Fruit fly (Drosophila melanogaster) whole organism, wandering third instar larva: ENCODE data around the gene dnt.

Source experiments
- Abd-B ChIP-seq: fragments of >200 bp; optimal IDR thresholded peaks from 2 replicates; lab custom pipeline; 2017; ENCODE audit warnings: missing biosample characterization, missing genetic modification characterization
- CG32264 ChIP-seq: fragments of 200-800 bp; sonication (Bioruptor generic); optimal IDR thresholded peaks from 2 replicates; lab custom pipeline; 2016; ENCODE audit warnings: missing biosample characterization, missing genetic modification characterization
- CrebA ChIP-seq: fragments of 200-800 bp; sonication (Bioruptor generic); optimal IDR thresholded peaks from 2 replicates; lab custom pipeline; 2016; ENCODE audit warnings: missing biosample characterization, mild to moderate bottlenecking, missing genetic modification characterization, borderline replicate concordance
- Dfd ChIP-seq: fragments of >200 bp; optimal IDR thresholded peaks from 2 replicates; lab custom pipeline; 2017; ENCODE audit warnings: missing biosample characterization, missing genetic modification characterization
- Dif ChIP-seq: fragments of 200-275, 200-300 bp; sonication (Bioruptor generic); optimal IDR thresholded peaks from 2 replicates; lab custom pipeline; 2018; ENCODE audit warnings: missing biosample characterization, missing genetic modification characterization; ENCODE audit not compliant: partially characterized antibody
- GATAd ChIP-seq: sonication (Bioruptor generic); optimal IDR thresholded peaks from 2 replicates; lab custom pipeline; 2016; ENCODE audit warnings: missing biosample characterization, missing genetic modification characterization
- HLH106 ChIP-seq: fragments of 200-800 bp; optimal IDR thresholded peaks from 3 replicates; lab custom pipeline; 2019; ENCODE audit warnings: missing biosample characterization, mild to moderate bottlenecking, missing genetic modification characterization, moderate library complexity
- Hr78 ChIP-seq: fragments of >200 bp; optimal IDR thresholded peaks from 2 replicates; lab custom pipeline; 2017; ENCODE audit warnings: missing biosample characterization, missing genetic modification characterization
- Hr83 ChIP-seq: fragments of 200-300 bp; sonication (Bioruptor generic); optimal IDR thresholded peaks from 2 replicates; lab custom pipeline; 2016; ENCODE audit warnings: missing biosample characterization, mild to moderate bottlenecking, missing genetic modification characterization, moderate library complexity; ENCODE audit not compliant: poor library complexity, severe bottlenecking
- Jra ChIP-seq: sonication (Bioruptor generic); optimal IDR thresholded peaks from 2 replicates; lab custom pipeline; 2016; ENCODE audit warnings: missing biosample characterization, missing genetic modification characterization
- Mio ChIP-seq: sonication (Bioruptor generic); optimal IDR thresholded peaks from 2 replicates; lab custom pipeline; 2016; ENCODE audit warnings: missing biosample characterization, missing genetic modification characterization
- Myc ChIP-seq: fragments of >200 bp; optimal IDR thresholded peaks from 2 replicates; lab custom pipeline; 2017
- N ChIP-seq: fragments of >200 bp; optimal IDR thresholded peaks from 2 replicates; lab custom pipeline; 2018; ENCODE audit warnings: missing biosample characterization, missing external identifiers, missing genetic modification characterization
- OdsH ChIP-seq: fragments of 200-800 bp; sonication (Bioruptor generic); optimal IDR thresholded peaks from 2 replicates; lab custom pipeline; 2016; ENCODE audit warnings: missing biosample characterization, mild to moderate bottlenecking, missing genetic modification characterization
- Rel ChIP-seq, 2 experiments: fragments of 200-800 bp; sonication (Bioruptor generic) in 1 of 2; optimal IDR thresholded peaks; 2 replicates in 1 of 2; 3 replicates in 1 of 2; lab custom pipeline; 2016 to 2019; ENCODE audit warnings: mild to moderate bottlenecking in 2 of 2, missing biosample characterization in 2 of 2, missing genetic modification characterization in 2 of 2, moderate library complexity in 1 of 2
- Sp1 ChIP-seq: fragments of 200-800 bp; sonication (Bioruptor generic); optimal IDR thresholded peaks from 3 replicates; lab custom pipeline; 2019; ENCODE audit warnings: missing biosample characterization, mild to moderate bottlenecking, missing genetic modification characterization, moderate library complexity
- br ChIP-seq: fragments of 200-800 bp; sonication (Bioruptor generic); optimal IDR thresholded peaks from 2 replicates; lab custom pipeline; 2016; ENCODE audit warnings: missing biosample characterization, missing genetic modification characterization
- brk ChIP-seq: fragments of 200-800 bp; sonication (Bioruptor generic); optimal IDR thresholded peaks from 2 replicates; lab custom pipeline; 2016; ENCODE audit warnings: missing biosample characterization, mild to moderate bottlenecking, missing genetic modification characterization
- dmrt93B ChIP-seq: fragments of 200-800 bp; sonication (Bioruptor generic); optimal IDR thresholded peaks from 2 replicates; lab custom pipeline; 2018; ENCODE audit warnings: missing biosample characterization, mild to moderate bottlenecking, missing genetic modification characterization
- dsf ChIP-seq: sonication (Bioruptor generic); optimal IDR thresholded peaks from 2 replicates; lab custom pipeline; 2016; ENCODE audit warnings: missing biosample characterization, missing genetic modification characterization, borderline replicate concordance
- ey ChIP-seq: fragments of 200-800 bp; sonication (Bioruptor generic); optimal IDR thresholded peaks from 2 replicates; lab custom pipeline; 2016; ENCODE audit warnings: missing biosample characterization, missing genetic modification characterization
- foxo ChIP-seq, 2 experiments: fragments of 200-800 bp; sonication (Bioruptor generic); optimal IDR thresholded peaks; 2 replicates in 1 of 2; 3 replicates in 1 of 2; lab custom pipeline; 2016 to 2017; ENCODE audit warnings: missing biosample characterization in 2 of 2, missing genetic modification characterization in 2 of 2
- fru ChIP-seq: fragments of 200-800 bp; sonication (Bioruptor generic); optimal IDR thresholded peaks from 3 replicates; lab custom pipeline; 2016; ENCODE audit warnings: missing biosample characterization, mild to moderate bottlenecking, missing genetic modification characterization
- h ChIP-seq: fragments of 200-800 bp; sonication (Bioruptor generic); optimal IDR thresholded peaks from 3 replicates; lab custom pipeline; 2016; ENCODE audit warnings: missing biosample characterization, mild to moderate bottlenecking, missing genetic modification characterization
- jim ChIP-seq: fragments of 175-275, 200-325 bp; sonication (Bioruptor generic); optimal IDR thresholded peaks from 2 replicates; lab custom pipeline; 2016; ENCODE audit warnings: missing biosample characterization, mild to moderate bottlenecking, missing genetic modification characterization
- lola ChIP-seq: fragments of >200 bp; optimal IDR thresholded peaks from 2 replicates; lab custom pipeline; 2017; ENCODE audit warnings: missing biosample characterization, missing genetic modification characterization
- pan ChIP-seq: fragments of >200 bp; optimal IDR thresholded peaks from 2 replicates; lab custom pipeline; 2017
- psq ChIP-seq: fragments of 200-800 bp; sonication (Bioruptor generic); optimal IDR thresholded peaks from 3 replicates; lab custom pipeline; 2017; ENCODE audit warnings: missing biosample characterization, mild to moderate bottlenecking, missing genetic modification characterization, moderate library complexity
- rgr ChIP-seq: fragments of 200-800 bp; sonication (Bioruptor generic); optimal IDR thresholded peaks from 3 replicates; lab custom pipeline; 2016; ENCODE audit warnings: missing biosample characterization, mild to moderate bottlenecking, missing genetic modification characterization
- sv ChIP-seq: fragments of 200-800 bp; sonication (Bioruptor generic); optimal IDR thresholded peaks from 3 replicates; lab custom pipeline; 2016; ENCODE audit warnings: missing biosample characterization, missing genetic modification characterization
- tai ChIP-seq: sonication (Bioruptor generic); optimal IDR thresholded peaks from 2 replicates; lab custom pipeline; 2016; ENCODE audit warnings: missing biosample characterization, missing genetic modification characterization
- usp ChIP-seq: fragments of >200 bp; optimal IDR thresholded peaks from 2 replicates; lab custom pipeline; 2017; ENCODE audit warnings: missing biosample characterization, missing genetic modification characterization
- woc ChIP-seq: sonication (Bioruptor generic); optimal IDR thresholded peaks from 2 replicates; lab custom pipeline; 2016; ENCODE audit warnings: missing biosample characterization, mild to moderate bottlenecking, missing genetic modification characterization

Gene dnt

DNA sequence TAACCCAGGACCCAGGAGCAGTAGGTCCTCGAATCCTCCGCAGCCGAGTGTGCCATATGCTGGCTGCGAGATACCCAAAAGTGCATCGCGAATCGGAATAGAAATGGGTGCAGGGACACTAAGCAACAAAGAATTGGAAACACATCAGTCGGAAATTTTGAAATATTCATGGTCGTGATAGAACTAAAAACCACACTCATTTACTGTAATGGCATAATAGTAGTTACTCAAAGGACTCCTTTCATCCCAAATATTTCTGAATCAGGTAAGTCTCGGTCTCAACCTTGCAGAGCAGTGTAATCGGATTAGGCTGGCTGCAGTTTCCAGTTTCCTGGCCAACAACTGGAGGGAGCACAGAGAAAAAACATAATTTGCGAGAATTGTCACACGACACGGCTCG, 13.1 kb upstream of the dnt start:
- peak; percentile 32 for TF ChIP-seq HLH106
- no peak for TF ChIP-seq br (GFP tag; lab: Kevin White, UChicago)
- no peak for TF ChIP-seq Rel (GFP tag; optimal IDR thresholded peaks at IDR 0.05; lab: Kevin White, UChicago)
- TF ChIP-seq Rel (tag; optimal IDR thresholded peaks at IDR 0.05; lab: Kevin White, UChicago), result no peak
- TF ChIP-seq CG32264, result no peak
- TF ChIP-seq woc (GFP tag; lab: Kevin White, UChicago), result no peak
- no peak for TF ChIP-seq jim (GFP tag; lab: Kevin White, UChicago)
- no peak for TF ChIP-seq Mio (GFP tag; lab: Kevin White, UChicago)
- TF ChIP-seq usp (GFP tag; lab: Kevin White, UChicago), result no peak
- no peak for TF ChIP-seq GATAd (GFP tag; lab: Kevin White, UChicago)
- no peak for TF ChIP-seq Abd-B (GFP tag; lab: Kevin White, UChicago)
- peak; percentile 38 for TF ChIP-seq ey (GFP tag; lab: Kevin White, UChicago)
- peak; percentile 26 for TF ChIP-seq fru
- TF ChIP-seq Hr78 (GFP tag; lab: Kevin White, UChicago), result no peak
- TF ChIP-seq Dfd, result no peak
- TF ChIP-seq psq, result no peak
- peak in 1 of 2 experiments; percentile 29 for TF ChIP-seq foxo (GFP tag; optimal IDR thresholded peaks at IDR 0.05; lab: Kevin White, UChicago)
- peak; percentile 41 for TF ChIP-seq rgr
- TF ChIP-seq lola (GFP tag; lab: Kevin White, UChicago), result no peak
- TF ChIP-seq sv (GFP tag; lab: Kevin White, UChicago), result no peak
- TF ChIP-seq dmrt93B, result peak; percentile 14
- TF ChIP-seq OdsH (GFP tag; lab: Kevin White, UChicago), result peak; percentile 1
- no peak for TF ChIP-seq CrebA
- peak; percentile 21 for TF ChIP-seq h (GFP tag; lab: Kevin White, UChicago)
- peak; percentile 39 for TF ChIP-seq Sp1
- no peak for TF ChIP-seq Hr83

- TF ChIP-seq foxo (GFP tag; optimal IDR thresholded peaks at IDR 0.05; lab: Kevin White, UChicago) (peak in 1 of 2 experiments; percentile 10), sv (GFP tag; lab: Kevin White, UChicago) (no peak)
These were observed 10.8 kb upstream of the dnt start for dm6 chr2L:19373809-19374208.

- no peak for TF ChIP-seq usp (GFP tag; lab: Kevin White, UChicago)
- no peak for TF ChIP-seq dsf (GFP tag; lab: Kevin White, UChicago)
- TF ChIP-seq Hr83, result no peak
- TF ChIP-seq woc (GFP tag; lab: Kevin White, UChicago), result no peak
- TF ChIP-seq foxo (GFP tag; optimal IDR thresholded peaks at IDR 0.05; lab: Kevin White, UChicago), result no peak
- no peak for TF ChIP-seq N (GFP tag; lab: Kevin White, UChicago)
- TF ChIP-seq Jra (GFP tag; lab: Kevin White, UChicago), result no peak
- TF ChIP-seq Myc (lab: Kevin White, UChicago), result no peak
- no peak for TF ChIP-seq dmrt93B
- no peak for TF ChIP-seq tai (GFP tag; lab: Kevin White, UChicago)
- no peak for TF ChIP-seq brk
- no peak for TF ChIP-seq GATAd (GFP tag; lab: Kevin White, UChicago)
- TF ChIP-seq Dif (GFP tag; lab: Kevin White, UChicago), result no peak
- no peak for TF ChIP-seq rgr
- TF ChIP-seq h (GFP tag; lab: Kevin White, UChicago), result no peak
- no peak for TF ChIP-seq pan (lab: Kevin White, UChicago)
- TF ChIP-seq Sp1, result no peak
- no peak for TF ChIP-seq lola (GFP tag; lab: Kevin White, UChicago)
These were observed 7.0 kb upstream of the dnt start, which contains the start of gene CG17349 for dm6 chr2L:19370046-19370445. Gene CG17349, plus strand, starts transcription at chr2L:19370445.

DNA sequence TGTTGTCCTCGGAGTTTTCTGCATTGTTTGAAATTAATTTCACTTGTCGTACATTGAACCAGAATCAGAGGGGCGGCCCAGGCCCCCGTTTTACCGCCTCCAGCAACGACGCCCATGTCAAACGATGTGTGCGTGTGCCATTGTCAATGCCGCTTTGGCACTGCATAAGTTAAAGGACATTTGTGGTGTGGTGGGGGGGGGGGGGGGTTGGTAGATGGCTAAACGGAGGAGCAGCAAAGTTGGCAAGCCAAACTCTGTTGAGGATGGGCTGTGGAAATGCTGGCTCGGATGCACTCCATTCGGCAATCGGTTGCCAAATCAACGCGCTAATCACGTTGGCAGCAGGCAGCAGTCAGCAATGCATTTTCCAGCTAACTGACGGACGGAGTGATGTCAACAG, 3.7 kb upstream of the dnt start:
- TF ChIP-seq Mio (GFP tag; lab: Kevin White, UChicago) (no peak), Dfd (peak; percentile 89)

dm6 chr2L:19366301-19366700, 3.3 kb upstream of the dnt start:
- TF ChIP-seq woc (GFP tag; lab: Kevin White, UChicago), result no peak
- no peak for TF ChIP-seq tai (GFP tag; lab: Kevin White, UChicago)
- TF ChIP-seq h (GFP tag; lab: Kevin White, UChicago), result peak; percentile 32
- TF ChIP-seq GATAd (GFP tag; lab: Kevin White, UChicago), result no peak
- TF ChIP-seq, all 38 proteins: peak for 1
